Fruit fly (Drosophila melanogaster) whole organism, embryonic: ENCODE results near the gene vas.

Experiments used
- Atf3 ChIP-seq: fragments of 200-800 bp; sonication (Bioruptor generic); optimal IDR thresholded peaks from 3 replicates; lab custom pipeline; 2016; ENCODE audit warnings: missing biosample characterization, missing genetic modification characterization
- B-H2 ChIP-seq: fragments of 200-800 bp; sonication (Bioruptor generic); optimal IDR thresholded peaks from 2 replicates; lab custom pipeline; 2018; ENCODE audit warnings: missing biosample characterization, mild to moderate bottlenecking, missing genetic modification characterization
- BtbVII ChIP-seq: fragments of 200-800 bp; sonication (Bioruptor generic); optimal IDR thresholded peaks from 3 replicates; lab custom pipeline; 2017; ENCODE audit warnings: missing biosample characterization, mild to moderate bottlenecking, missing genetic modification characterization
- CG12155 ChIP-seq: fragments of 200-800 bp; sonication (Bioruptor generic); optimal IDR thresholded peaks from 3 replicates; lab custom pipeline; 2016; ENCODE audit warnings: missing biosample characterization, missing genetic modification characterization
- CG13287 ChIP-seq: fragments of 200-800 bp; sonication (Bioruptor generic); IDR thresholded peaks from 2 replicates; pipeline ENCODE4 v1.3.6; 2022; ENCODE audit warnings: missing biosample characterization, missing genetic modification characterization; ENCODE audit not compliant: partially characterized antibody
- CG14860 ChIP-seq: fragments of 200-800 bp; sonication (Bioruptor generic); IDR thresholded peaks from 3 replicates; pipeline ENCODE4 v1.3.6; 2022; ENCODE audit warnings: missing biosample characterization, missing genetic modification characterization; ENCODE audit not compliant: partially characterized antibody
- CG15514 ChIP-seq: fragments of 200-800 bp; sonication (Bioruptor generic); optimal IDR thresholded peaks from 3 replicates; lab custom pipeline; 2017; ENCODE audit warnings: missing biosample characterization, missing genetic modification characterization, mild to moderate bottlenecking, moderate library complexity, missing genetic modification reagents
- CG15601 ChIP-seq: fragments of 200-800 bp; sonication (Bioruptor generic); optimal IDR thresholded peaks from 3 replicates; lab custom pipeline; 2019; ENCODE audit warnings: missing biosample characterization, mild to moderate bottlenecking, missing genetic modification characterization, moderate library complexity
- CG1603 ChIP-seq: fragments of 200-800 bp; sonication (Bioruptor generic); optimal IDR thresholded peaks from 2 replicates; lab custom pipeline; 2019; ENCODE audit warnings: missing biosample characterization, mild to moderate bottlenecking, missing genetic modification characterization, moderate library complexity
- CG1647 ChIP-seq: fragments of 200-800 bp; sonication (Bioruptor generic); optimal IDR thresholded peaks from 3 replicates; lab custom pipeline; 2016; ENCODE audit warnings: missing biosample characterization, missing genetic modification characterization
- CG16813 ChIP-seq: fragments of 200-800 bp; sonication (Bioruptor generic); IDR thresholded peaks from 3 replicates; pipeline ENCODE4 v1.3.6; 2022; ENCODE audit warnings: missing biosample characterization, missing genetic modification characterization; ENCODE audit not compliant: partially characterized antibody
- CG1792 ChIP-seq: fragments of 200-800 bp; sonication (Bioruptor generic); optimal IDR thresholded peaks from 2 replicates; lab custom pipeline; 2016; ENCODE audit warnings: missing biosample characterization, missing genetic modification characterization
- CG18619 ChIP-seq: fragments of 200-800 bp; sonication (Bioruptor generic); optimal IDR thresholded peaks from 3 replicates; lab custom pipeline; 2017; ENCODE audit warnings: missing biosample characterization, mild to moderate bottlenecking, missing genetic modification characterization
- CG33213 ChIP-seq: fragments of 200-800 bp; sonication (Bioruptor generic); optimal IDR thresholded peaks from 3 replicates; lab custom pipeline; 2016; ENCODE audit warnings: missing biosample characterization, missing genetic modification characterization
- CG33557 ChIP-seq: fragments of 200-800 bp; sonication (Bioruptor generic); optimal IDR thresholded peaks from 2 replicates; lab custom pipeline; 2019; ENCODE audit warnings: missing biosample characterization, mild to moderate bottlenecking, missing genetic modification characterization, moderate library complexity
- CG34376 ChIP-seq: fragments of 200-800 bp; sonication (Bioruptor generic); optimal IDR thresholded peaks from 2 replicates; lab custom pipeline; 2018; ENCODE audit warnings: missing biosample characterization, mild to moderate bottlenecking, missing genetic modification characterization
- CG34422 ChIP-seq: fragments of 200-800 bp; sonication (Bioruptor generic); IDR thresholded peaks from 3 replicates; pipeline ENCODE4 v1.3.6; 2022; ENCODE audit warnings: missing biosample characterization, missing genetic modification characterization
- CG4424 ChIP-seq: fragments of 200-800 bp; sonication (Bioruptor generic); optimal IDR thresholded peaks from 3 replicates; lab custom pipeline; 2016; ENCODE audit warnings: missing biosample characterization, missing genetic modification characterization
- CG6272 ChIP-seq: fragments of 200-800 bp; sonication (Bioruptor generic); IDR thresholded peaks from 2 replicates; pipeline ENCODE4 v1.3.6; 2022; ENCODE audit warnings: missing biosample characterization, missing genetic modification characterization
- CG6854 ChIP-seq: fragments of 200-800 bp; sonication (Bioruptor generic); optimal IDR thresholded peaks from 3 replicates; lab custom pipeline; 2017; ENCODE audit warnings: missing biosample characterization, mild to moderate bottlenecking, missing genetic modification characterization
- CG9215 ChIP-seq: fragments of 200-800 bp; sonication (Bioruptor generic); IDR thresholded peaks from 2 replicates; pipeline ENCODE4 v1.3.6; 2022; ENCODE audit warnings: missing biosample characterization, missing genetic modification characterization
- CG9932 ChIP-seq: fragments of 200-800 bp; sonication (Bioruptor generic); IDR thresholded peaks from 2 replicates; pipeline ENCODE4 v1.3.6; 2022; ENCODE audit warnings: missing biosample characterization, missing genetic modification characterization
- Camta ChIP-seq: fragments of 200-800 bp; sonication (Bioruptor generic); optimal IDR thresholded peaks from 2 replicates; lab custom pipeline; 2016; ENCODE audit warnings: missing biosample characterization, missing genetic modification characterization
- Doc2 ChIP-seq: fragments of 200-800 bp; sonication (Bioruptor generic); IDR thresholded peaks from 2 replicates; pipeline ENCODE4 v1.3.6; 2022; ENCODE audit warnings: missing biosample characterization, missing genetic modification characterization
- E2f1 ChIP-seq: fragments of 200-800 bp; sonication (Bioruptor generic); IDR thresholded peaks from 2 replicates; pipeline ENCODE4 v1.3.6; 2022; ENCODE audit warnings: missing biosample characterization, missing genetic modification characterization
- Ets65A ChIP-seq: fragments of 200-800 bp; sonication (Bioruptor generic); peaks from one replicate; lab custom pipeline; 2016; ENCODE audit warnings: missing biosample characterization, missing genetic modification characterization
- Ets97D ChIP-seq: fragments of 200-800 bp; sonication (Bioruptor generic); optimal IDR thresholded peaks from 3 replicates; lab custom pipeline; 2016; ENCODE audit warnings: missing biosample characterization, missing genetic modification characterization
- HmgZ ChIP-seq: fragments of 200-800 bp; sonication (Bioruptor generic); optimal IDR thresholded peaks from 2 replicates; lab custom pipeline; 2018; ENCODE audit warnings: missing biosample characterization, mild to moderate bottlenecking, missing genetic modification characterization
- MBD-R2 ChIP-seq: fragments of 200-800 bp; sonication (Bioruptor generic); IDR thresholded peaks from 2 replicates; pipeline ENCODE4 v1.3.6; 2022; ENCODE audit warnings: missing biosample characterization, missing genetic modification characterization
- Mad ChIP-seq: fragments of 200-800 bp; sonication (Bioruptor generic); optimal IDR thresholded peaks from 2 replicates; lab custom pipeline; 2016; ENCODE audit warnings: missing biosample characterization, missing genetic modification characterization
- Oli ChIP-seq: fragments of 200-800 bp; sonication (Bioruptor generic); optimal IDR thresholded peaks from 2 replicates; lab custom pipeline; 2018; ENCODE audit warnings: missing biosample characterization, mild to moderate bottlenecking, missing genetic modification characterization, moderate library complexity
- Ptx1 ChIP-seq: fragments of 200-800 bp; sonication (Bioruptor generic); IDR thresholded peaks from 2 replicates; pipeline ENCODE4 v1.3.6; 2022; ENCODE audit warnings: missing biosample characterization, missing genetic modification characterization
- Sry-δ ChIP-seq: fragments of 200-800 bp; sonication (Bioruptor generic); optimal IDR thresholded peaks from 2 replicates; lab custom pipeline; 2016; ENCODE audit warnings: missing biosample characterization, missing genetic modification characterization
- amos ChIP-seq: fragments of 200-800 bp; sonication (Bioruptor generic); IDR thresholded peaks from 2 replicates; pipeline ENCODE4 v1.3.6; 2022; ENCODE audit warnings: missing biosample characterization, missing genetic modification characterization; ENCODE audit not compliant: partially characterized antibody
- ase ChIP-seq: fragments of 200-800 bp; sonication (Bioruptor generic); IDR thresholded peaks from 3 replicates; pipeline ENCODE4 v1.3.6; 2022; ENCODE audit warnings: missing biosample characterization, missing genetic modification characterization
- cg ChIP-seq: fragments of 200-800 bp; sonication (Bioruptor generic); optimal IDR thresholded peaks from 3 replicates; lab custom pipeline; 2019; ENCODE audit warnings: missing biosample characterization, mild to moderate bottlenecking, missing genetic modification characterization, moderate library complexity
- chinmo ChIP-seq: fragments of 200-800 bp; sonication (Bioruptor generic); IDR thresholded peaks from 4 replicates; pipeline ENCODE4 v1.3.6; 2022; ENCODE audit warnings: missing biosample characterization, missing genetic modification characterization; ENCODE audit not compliant: partially characterized antibody
- dpn ChIP-seq, 2 experiments: fragments of 200-800 bp; sonication (Bioruptor generic); optimal IDR thresholded peaks; 3 replicates each; lab custom pipeline; 2016; ENCODE audit warnings: missing biosample characterization in 2 of 2, missing genetic modification characterization in 2 of 2
- gfzf ChIP-seq: fragments of 200-800 bp; sonication (Bioruptor generic); optimal IDR thresholded peaks from 2 replicates; lab custom pipeline; 2016; ENCODE audit warnings: missing biosample characterization, mild to moderate bottlenecking, missing genetic modification characterization, moderate library complexity
- lilli ChIP-seq: fragments of 200-800 bp; sonication (Bioruptor generic); optimal IDR thresholded peaks from 3 replicates; lab custom pipeline; 2016; ENCODE audit warnings: missing biosample characterization, missing genetic modification characterization
- mam ChIP-seq: fragments of 200-800 bp; sonication (Bioruptor generic); optimal IDR thresholded peaks from 3 replicates; lab custom pipeline; 2016; ENCODE audit warnings: missing biosample characterization, missing genetic modification characterization
- nau ChIP-seq: fragments of 200-800 bp; sonication (Bioruptor generic); optimal IDR thresholded peaks from 3 replicates; lab custom pipeline; 2017; ENCODE audit warnings: missing biosample characterization, mild to moderate bottlenecking, missing genetic modification characterization, missing genetic modification reagents
- nerfin-1 ChIP-seq: fragments of 200-800 bp; sonication (Bioruptor generic); optimal IDR thresholded peaks from 3 replicates; lab custom pipeline; 2019; ENCODE audit warnings: missing biosample characterization, mild to moderate bottlenecking, missing genetic modification characterization, moderate library complexity
- p53 ChIP-seq: fragments of 200-800 bp; sonication (Bioruptor generic); optimal IDR thresholded peaks from 2 replicates; lab custom pipeline; 2016; ENCODE audit warnings: missing biosample characterization, missing genetic modification characterization
- pzg ChIP-seq: fragments of 200-800 bp; sonication (Bioruptor generic); optimal IDR thresholded peaks from 3 replicates; lab custom pipeline; 2018; ENCODE audit warnings: missing biosample characterization, mild to moderate bottlenecking, missing genetic modification characterization, moderate library complexity
- sens ChIP-seq: fragments of 200-800 bp; sonication (Bioruptor generic); peaks from one replicate; lab custom pipeline; 2016; ENCODE audit warnings: missing biosample characterization, missing genetic modification characterization
- sqz ChIP-seq: fragments of 200-800 bp; sonication (Bioruptor generic); optimal IDR thresholded peaks from 3 replicates; lab custom pipeline; 2018; ENCODE audit warnings: missing biosample characterization, mild to moderate bottlenecking, missing genetic modification characterization
- tgo ChIP-seq: fragments of 200-800 bp; sonication (Bioruptor generic); IDR thresholded peaks from 3 replicates; pipeline ENCODE4 v1.3.6; 2022; ENCODE audit warnings: missing biosample characterization, missing genetic modification characterization
- toy ChIP-seq: fragments of 200-800 bp; sonication (Bioruptor generic); IDR thresholded peaks from 2 replicates; pipeline ENCODE4 v1.3.6; 2022; ENCODE audit warnings: missing biosample characterization, missing genetic modification characterization
- zen ChIP-seq: fragments of 200-800 bp; sonication (Bioruptor generic); optimal IDR thresholded peaks from 3 replicates; lab custom pipeline; 2018; ENCODE audit warnings: missing biosample characterization, mild to moderate bottlenecking, missing genetic modification characterization, moderate library complexity
- zfh2 ChIP-seq: fragments of 200-800 bp; sonication (Bioruptor generic); optimal IDR thresholded peaks from 2 replicates; lab custom pipeline; 2016; ENCODE audit warnings: missing biosample characterization, missing genetic modification characterization

vas gene

dm6 chr2L:15039309-15039772 is 22.1 kb upstream of the vas start (continued):
- no peak for TF ChIP-seq Mad (GFP tag; lab: Kevin White, UChicago)
- peak; percentile 84 for TF ChIP-seq CG9932 (GFP tag; lab: Robert Waterston, UW)
- TF ChIP-seq sens, result peak; percentile 82
- TF ChIP-seq CG33213 (GFP tag; lab: Kevin White, UChicago), result peak; percentile 39
- TF ChIP-seq CG33557 (GFP tag; lab: Kevin White, UChicago), result peak; percentile 0
- TF ChIP-seq CG14860 (GFP tag; lab: Robert Waterston, UW), result peak; percentile 78
- TF ChIP-seq CG34376 (GFP tag; lab: Kevin White, UChicago), result peak; percentile 8
- TF ChIP-seq CG4424 (GFP tag; lab: Kevin White, UChicago), result peak; percentile 28
- TF ChIP-seq CG15601 (tag; lab: Kevin White, UChicago), result peak; percentile 32
- no peak for TF ChIP-seq CG9215
- peak; percentile 15 for TF ChIP-seq Camta (GFP tag; lab: Kevin White, UChicago)
- peak; percentile 11 for TF ChIP-seq gfzf (GFP tag; lab: Kevin White, UChicago)
- no peak for TF ChIP-seq BtbVII (GFP tag; lab: Kevin White, UChicago)
- no peak for TF ChIP-seq Doc2
- peak; percentile 58 for TF ChIP-seq CG15514 (GFP tag; lab: Kevin White, UChicago)
- TF ChIP-seq Ptx1 (GFP tag; lab: Robert Waterston, UW), result peak; percentile 52
- TF ChIP-seq CG1603 (tag; lab: Kevin White, UChicago), result no peak
- TF ChIP-seq mam (GFP tag; lab: Kevin White, UChicago), result peak; percentile 46
- no peak for TF ChIP-seq E2f1 (GFP tag; lab: Robert Waterston, UW)
- TF ChIP-seq B-H2 (GFP tag; lab: Kevin White, UChicago), result peak; percentile 79
- peak; percentile 73; the same call in 1 of the 4 replicates for TF ChIP-seq chinmo (GFP tag; lab: Robert Waterston, UW)
- peak; percentile 87 for TF ChIP-seq MBD-R2
- peak; percentile 81 for TF ChIP-seq CG13287
- no peak for TF ChIP-seq Atf3 (GFP tag; lab: Kevin White, UChicago)
- peak; percentile 84 for TF ChIP-seq Ets97D (GFP tag; lab: Kevin White, UChicago)
- TF ChIP-seq p53 (GFP tag; lab: Kevin White, UChicago), result no peak
- TF ChIP-seq CG6272, result peak; percentile 55; the same call in 1 of the 2 replicates
- TF ChIP-seq toy (GFP tag; lab: Robert Waterston, UW), result no peak
- TF ChIP-seq tgo (GFP tag; lab: Robert Waterston, UW), result no peak
- TF ChIP-seq Oli (tag; lab: Kevin White, UChicago), result no peak
- peak; percentile 55 for TF ChIP-seq cg
- peak; percentile 94 for TF ChIP-seq amos (GFP tag; lab: Robert Waterston, UW)
- no peak for TF ChIP-seq nerfin-1 (tag; lab: Kevin White, UChicago)
- TF ChIP-seq lilli (GFP tag; lab: Kevin White, UChicago), result peak; percentile 44
- peak; percentile 76 for TF ChIP-seq Sry-δ (GFP tag; lab: Kevin White, UChicago)
- peak; percentile 39 for TF ChIP-seq zen (tag; lab: Kevin White, UChicago)
- peak; percentile 74 for TF ChIP-seq pzg (GFP tag; lab: Kevin White, UChicago)
- peak; percentile 65 for TF ChIP-seq HmgZ
- TF ChIP-seq ase (GFP tag; lab: Robert Waterston, UW), result no peak
- TF ChIP-seq nau (GFP tag; lab: Kevin White, UChicago), result no peak
- peak; percentile 92 for TF ChIP-seq CG16813 (GFP tag; lab: Robert Waterston, UW)
- TF ChIP-seq CG18619 (GFP tag; lab: Kevin White, UChicago), result peak; percentile 31
- TF ChIP-seq CG12155 (GFP tag; lab: Kevin White, UChicago), result peak; percentile 26
- no peak for TF ChIP-seq sqz (GFP tag; lab: Kevin White, UChicago)
- TF ChIP-seq zfh2, result peak; percentile 67
- peak; percentile 48 for TF ChIP-seq CG1647 (GFP tag; lab: Kevin White, UChicago)
- TF ChIP-seq CG34422 (GFP tag; lab: Robert Waterston, UW), result peak; percentile 79
- TF ChIP-seq CG1792, result no peak
- peak; percentile 10 to 53 for TF ChIP-seq dpn (GFP tag; optimal IDR thresholded peaks at IDR 0.05; lab: Kevin White, UChicago)
- peak; percentile 86 for TF ChIP-seq Ets65A
- no peak for TF ChIP-seq CG6854 (GFP tag; lab: Kevin White, UChicago)
